Fruit fly (Drosophila melanogaster) whole organism, adult: ENCODE data around the gene eIF1A.

ENCODE experiments used
- CG12768 ChIP-seq: fragments of 200-800 bp; sonication (Bioruptor generic); optimal IDR thresholded peaks from 2 replicates; lab custom pipeline; 2017; ENCODE audit warnings: missing biosample characterization, missing genetic modification characterization, mild to moderate bottlenecking, moderate library complexity, missing genetic modification reagents
- CG14711 ChIP-seq: fragments of 200-800 bp; sonication (Bioruptor generic); optimal IDR thresholded peaks from 2 replicates; lab custom pipeline; 2018; ENCODE audit warnings: missing biosample characterization, mild to moderate bottlenecking, missing genetic modification characterization, moderate library complexity
- CG1620 ChIP-seq: fragments of 200-800 bp; sonication (Bioruptor generic); optimal IDR thresholded peaks from 2 replicates; lab custom pipeline; 2016; ENCODE audit warnings: missing biosample characterization, missing genetic modification characterization
- CG33017 ChIP-seq: fragments of 200-800 bp; sonication (Bioruptor generic); optimal IDR thresholded peaks from 2 replicates; lab custom pipeline; 2018; ENCODE audit warnings: missing biosample characterization, mild to moderate bottlenecking, missing genetic modification characterization, moderate library complexity
- CG5204 ChIP-seq: fragments of 200-800 bp; sonication (Bioruptor generic); optimal IDR thresholded peaks from 2 replicates; lab custom pipeline; 2016; ENCODE audit warnings: missing biosample characterization, missing genetic modification characterization
- CG7045 ChIP-seq: fragments of 200-800 bp; sonication (Bioruptor generic); optimal IDR thresholded peaks from 2 replicates; lab custom pipeline; 2017; ENCODE audit warnings: missing biosample characterization, mild to moderate bottlenecking, missing genetic modification characterization
- Clk ChIP-seq: fragments of 200-800 bp; sonication (Bioruptor generic); optimal IDR thresholded peaks from 2 replicates; lab custom pipeline; 2017; ENCODE audit warnings: missing biosample characterization, missing genetic modification characterization
- Mnt ChIP-seq: fragments of 200-800 bp; sonication (Bioruptor generic); optimal IDR thresholded peaks from 2 replicates; lab custom pipeline; 2016; ENCODE audit warnings: missing biosample characterization, mild to moderate bottlenecking, missing genetic modification characterization
- cic ChIP-seq: fragments of 200-800 bp; sonication (Bioruptor generic); optimal IDR thresholded peaks from 2 replicates; lab custom pipeline; 2017; ENCODE audit warnings: missing biosample characterization, mild to moderate bottlenecking, missing genetic modification characterization, moderate library complexity
- cnc ChIP-seq, 2 experiments: fragments of >200 bp; optimal IDR thresholded peaks; 2 replicates each; lab custom pipeline; 2017
- tj ChIP-seq: fragments of 200-800 bp; sonication (Bioruptor generic); optimal IDR thresholded peaks from 3 replicates; lab custom pipeline; 2017; ENCODE audit warnings: missing biosample characterization, mild to moderate bottlenecking, missing genetic modification characterization, moderate library complexity
- toe ChIP-seq: fragments of 200-800 bp; sonication (Bioruptor generic); optimal IDR thresholded peaks from 2 replicates; lab custom pipeline; 2016; ENCODE audit warnings: missing biosample characterization, missing genetic modification characterization

Gene eIF1A

dm6 chr3R:18328842-18329241 lies 54.4 kb downstream of the eIF1A start, which contains the start of gene naz:
naz (minus strand) TSS chr3R:18328942.
- TF ChIP-seq cnc (optimal IDR thresholded peaks at IDR 0.05; lab: Kevin White, UChicago) (no peak), toe (GFP tag; lab: Kevin White, UChicago) (no peak), CG14711 (tag; lab: Kevin White, UChicago) (no peak), CG12768 (no peak), cic (GFP tag; lab: Kevin White, UChicago) (no peak), CG7045 (GFP tag; lab: Kevin White, UChicago) (no peak), Clk (GFP tag; lab: Kevin White, UChicago) (no peak), CG33017 (tag; lab: Kevin White, UChicago) (no peak), CG1620 (GFP tag; lab: Kevin White, UChicago) (no peak), CG5204 (GFP tag; lab: Kevin White, UChicago) (no peak), Mnt (GFP tag; lab: Kevin White, UChicago) (no peak), tj (GFP tag; lab: Kevin White, UChicago) (no peak)
